Worm (Caenorhabditis elegans): ENCODE measurements around the gene pygo-1.

Gene pygo-1

DNA sequence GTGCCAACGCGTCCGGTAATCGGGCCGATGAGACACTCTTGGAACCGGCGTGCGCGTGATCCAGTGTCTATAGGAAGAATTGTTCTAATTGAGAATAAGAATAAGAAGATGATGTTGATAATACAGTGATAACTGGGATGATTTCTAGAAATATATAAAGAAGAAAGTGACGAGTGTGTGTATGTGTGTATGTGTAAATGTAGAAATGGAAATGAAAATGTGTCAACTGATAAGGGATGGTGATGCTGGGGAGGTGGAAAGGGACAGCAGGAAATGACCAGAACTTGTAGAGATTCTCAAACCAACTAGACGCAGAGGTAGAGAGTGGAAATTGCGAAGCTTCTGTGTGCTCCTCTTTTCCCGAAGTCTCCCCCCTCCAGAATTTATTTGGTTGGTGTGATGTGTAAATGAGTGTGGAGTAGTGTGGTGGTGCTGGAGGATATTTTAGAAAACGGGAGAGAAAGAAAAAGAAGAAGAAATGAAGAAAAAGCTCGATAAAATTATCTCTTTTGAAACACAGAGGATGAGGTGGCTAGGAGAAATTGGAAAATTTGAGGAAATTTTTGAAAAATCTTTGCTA lies 50.8 kb downstream of the pygo-1 start:
- TF ChIP-seq xnd-1 (tag; optimal IDR thresholded peaks at IDR 0.05) (no peak), F33H1.4 (GFP tag; IDR thresholded peaks at IDR 0.05) (no peak), tlf-1 (GFP tag; optimal IDR thresholded peaks at IDR 0.05) (no peak), ceh-91 (GFP tag; IDR thresholded peaks at IDR 0.05) (no peak), dpl-1 (GFP tag; optimal IDR thresholded peaks at IDR 0.05) (no peak), F49E8.2 (tag; optimal IDR thresholded peaks at IDR 0.05; ENCODE audit: insufficient read depth) (no peak), B0261.1 (tag; optimal IDR thresholded peaks at IDR 0.05) (no peak), hlh-26 (GFP tag; conservative IDR thresholded peaks at IDR 0.05) (no peak), ceh-27 (GFP tag; optimal IDR thresholded peaks at IDR 0.05) (no peak), let-607 (tag; optimal IDR thresholded peaks at IDR 0.05) (peak; percentile 22 to 77), mxl-1 (tag; optimal IDR thresholded peaks at IDR 0.05) (no peak), F55B11.4 (tag; optimal IDR thresholded peaks at IDR 0.05; ENCODE audit: borderline replicate concordance, insufficient read depth) (no peak), F57A8.1 (GFP tag; optimal IDR thresholded peaks at IDR 0.05) (no peak), nhr-80 (tag; optimal IDR thresholded peaks at IDR 0.05) (peak; percentile 52), rcor-1 (GFP tag; IDR thresholded peaks at IDR 0.05) (no peak), aptf-2 (GFP tag; conservative IDR thresholded peaks at IDR 0.05) (no peak), snpc-1.3 (tag; optimal IDR thresholded peaks at IDR 0.05; ENCODE audit: insufficient read depth) (no peak)

DNA sequence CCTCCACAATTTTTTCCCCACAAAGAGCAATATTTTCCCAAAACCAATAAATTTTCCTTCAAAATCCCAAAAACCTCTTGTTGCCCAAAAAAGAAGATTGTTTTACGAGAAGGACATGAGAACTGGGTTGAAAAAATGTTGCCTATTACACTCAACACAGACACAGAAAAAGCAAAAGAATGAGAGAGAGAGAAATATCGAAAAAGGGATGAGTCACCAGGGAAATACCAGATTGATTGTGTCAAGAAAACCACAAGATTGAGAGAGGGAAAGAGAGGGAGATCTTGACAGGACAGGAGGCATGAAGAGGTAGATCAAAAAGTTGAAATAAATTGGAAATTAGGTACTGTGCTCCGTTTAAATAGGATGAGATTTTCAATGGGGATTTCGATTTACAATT lies 51.7 kb downstream of the pygo-1 start:
- TF ChIP-seq mes-4 (tag; optimal IDR thresholded peaks at IDR 0.05) (no peak), chd-7 (tag; optimal IDR thresholded peaks at IDR 0.05) (no peak), tbx-9 (tag; optimal IDR thresholded peaks at IDR 0.05; ENCODE audit: borderline replicate concordance) (no peak), rec-8 (tag; optimal IDR thresholded peaks at IDR 0.05) (no peak), dox-1 (GFP tag; IDR thresholded peaks at IDR 0.05) (no peak), aptf-2 (GFP tag; conservative IDR thresholded peaks at IDR 0.05) (no peak), K11D2.4 (GFP tag; IDR thresholded peaks at IDR 0.05) (no peak), ama-1 (optimal IDR thresholded peaks at IDR 0.05) (no peak), ama-1 (GFP tag; optimal IDR thresholded peaks at IDR 0.05) (no peak), madf-3 (GFP tag; IDR thresholded peaks at IDR 0.05) (no peak), bed-2 (GFP tag; IDR thresholded peaks at IDR 0.05) (no peak), ztf-6 (GFP tag; IDR thresholded peaks at IDR 0.05) (no peak), tlf-1 (GFP tag; optimal IDR thresholded peaks at IDR 0.05) (no peak), nhr-80 (tag; optimal IDR thresholded peaks at IDR 0.05) (no peak), unc-130 (GFP tag; optimal IDR thresholded peaks at IDR 0.05) (no peak), F23B12.7 (tag; optimal IDR thresholded peaks at IDR 0.05; ENCODE audit: insufficient read depth) (no peak), egrh-3 (GFP tag; IDR thresholded peaks at IDR 0.05) (no peak), Y53F4B.3 (GFP tag; IDR thresholded peaks at IDR 0.05) (no peak)

Measured in whole organism, young adult.